Worm (Caenorhabditis elegans): ENCODE measurements around the gene H12I13.6.

The H12I13.6 gene

ce11 chrII:6050120-6050519 is 27.6 kb upstream of the H12I13.6 start, which contains the start of gene gldc-1:
TSS of gene gldc-1 (plus strand) at chrII:6050420.
- TF ChIP-seq pqm-1 (tag; optimal IDR thresholded peaks at IDR 0.05) (peak; percentile 50), fkh-10 (GFP tag; optimal IDR thresholded peaks at IDR 0.05) (no peak), aly-2 (tag; optimal IDR thresholded peaks at IDR 0.05) (no peak)

- peak; percentile 3 for TF ChIP-seq elt-2 (tag; optimal IDR thresholded peaks at IDR 0.05)
- no peak for TF ChIP-seq nhr-11 (tag; optimal IDR thresholded peaks at IDR 0.05)
- no peak for TF ChIP-seq lin-15B (tag; optimal IDR thresholded peaks at IDR 0.05)
- no peak for TF ChIP-seq jun-1 (tag; optimal IDR thresholded peaks at IDR 0.05)
- TF ChIP-seq pqm-1 (tag; optimal IDR thresholded peaks at IDR 0.05) = peak; percentile 79
- TF ChIP-seq nhr-23 (tag; optimal IDR thresholded peaks at IDR 0.05) = peak; percentile 4
These were observed 21.8 kb upstream of the H12I13.6 start, which contains the start of gene R12C12.7 for ce11 chrII:6055927-6056326. TSS of gene R12C12.7 (minus strand) at chrII:6055985.

- TF ChIP-seq snpc-4 (tag; optimal IDR thresholded peaks at IDR 0.05) (peak; percentile 59), nhr-25 (tag; optimal IDR thresholded peaks at IDR 0.05) (peak; percentile 80), nhr-76 (tag; optimal IDR thresholded peaks at IDR 0.05) (no peak), ceh-28 (tag; optimal IDR thresholded peaks at IDR 0.05) (peak; percentile 26), elt-2 (tag; optimal IDR thresholded peaks at IDR 0.05) (peak; percentile 28), ZK546.5 (tag; optimal IDR thresholded peaks at IDR 0.05) (no peak), ztf-11 (tag; optimal IDR thresholded peaks at IDR 0.05) (no peak), unc-39 (tag; optimal IDR thresholded peaks at IDR 0.05) (no peak), nhr-23 (tag; optimal IDR thresholded peaks at IDR 0.05) (peak; percentile 88), lin-39 (tag; optimal IDR thresholded peaks at IDR 0.05) (no peak), lin-15B (tag; optimal IDR thresholded peaks at IDR 0.05) (peak; percentile 67), pha-4 (tag; optimal IDR thresholded peaks at IDR 0.05) (peak; percentile 84), lsy-12 (tag; optimal IDR thresholded peaks at IDR 0.05) (peak; percentile 65), nfya-1 (tag; optimal IDR thresholded peaks at IDR 0.05; ENCODE audit: insufficient read depth) (peak; percentile 73), nhr-43 (tag; optimal IDR thresholded peaks at IDR 0.05; ENCODE audit: poor library complexity, severe bottlenecking) (peak; percentile 96), pqm-1 (tag; optimal IDR thresholded peaks at IDR 0.05) (no peak), jun-1 (tag; optimal IDR thresholded peaks at IDR 0.05) (peak; percentile 49), nhr-28 (tag; optimal IDR thresholded peaks at IDR 0.05) (no peak), hmg-11 (tag; optimal IDR thresholded peaks at IDR 0.05) (peak; percentile 65), nhr-67 (tag; optimal IDR thresholded peaks at IDR 0.05) (no peak), R02D3.7 (tag; optimal IDR thresholded peaks at IDR 0.05) (peak; percentile 21)
These were observed 16.2 kb upstream of the H12I13.6 start for ce11 chrII:6061495-6061894.

- TF ChIP-seq elt-3 (tag; optimal IDR thresholded peaks at IDR 0.05) (no peak), ceh-28 (tag; optimal IDR thresholded peaks at IDR 0.05) (no peak), hmg-11 (tag; optimal IDR thresholded peaks at IDR 0.05) (no peak), R02D3.7 (tag; optimal IDR thresholded peaks at IDR 0.05) (no peak), fkh-2 (tag; optimal IDR thresholded peaks at IDR 0.05) (no peak)
These were observed 10.6 kb upstream of the H12I13.6 start, which contains the start of gene H12I13.1 for ce11 chrII:6067066-6067465. TSS of gene H12I13.1 (minus strand) at chrII:6067166.

ce11 chrII:6080743-6081142 is 3.0 kb downstream of the H12I13.6 start, which contains the start of gene fbf-1:
TSS of gene fbf-1 (minus strand) at chrII:6080843.
- TF ChIP-seq mml-1 (tag; optimal IDR thresholded peaks at IDR 0.05) = no peak
- TF ChIP-seq nhr-77 (tag; optimal IDR thresholded peaks at IDR 0.05) = no peak
- no peak for TF ChIP-seq ceh-9 (tag; optimal IDR thresholded peaks at IDR 0.05)
- TF ChIP-seq hmg-11 (tag; optimal IDR thresholded peaks at IDR 0.05) = no peak
- no peak for TF ChIP-seq nhr-25 (tag; optimal IDR thresholded peaks at IDR 0.05)
- TF ChIP-seq sea-2 (GFP tag; optimal IDR thresholded peaks at IDR 0.05) = no peak
- no peak for TF ChIP-seq zag-1 (tag; optimal IDR thresholded peaks at IDR 0.05)
- no peak for TF ChIP-seq ceh-82 (tag; optimal IDR thresholded peaks at IDR 0.05)
- TF ChIP-seq skn-1 (tag; optimal IDR thresholded peaks at IDR 0.05) = no peak
- TF ChIP-seq nhr-12 (tag; optimal IDR thresholded peaks at IDR 0.05) = no peak
- TF ChIP-seq elt-3 (tag; optimal IDR thresholded peaks at IDR 0.05) = no peak
- TF ChIP-seq nhr-76 (tag; optimal IDR thresholded peaks at IDR 0.05) = no peak
- TF ChIP-seq nhr-237 (tag; optimal IDR thresholded peaks at IDR 0.05) = no peak
- TF ChIP-seq tbx-2 (tag; optimal IDR thresholded peaks at IDR 0.05) = no peak
- TF ChIP-seq ceh-28 (tag; optimal IDR thresholded peaks at IDR 0.05) = no peak
